Worm (Caenorhabditis elegans): ENCODE results near the gene F58H1.5.

The F58H1.5 gene

ce11 chrV:11921689-11922517 lies 36.3 kb upstream of the F58H1.5 start (continued):
- TF ChIP-seq somi-1 (GFP tag; optimal IDR thresholded peaks at IDR 0.05) (peak; percentile 48), madf-6 (GFP tag; IDR thresholded peaks at IDR 0.05) (peak; percentile 93)

- TF ChIP-seq dpff-1 (tag; optimal IDR thresholded peaks at IDR 0.05), result no peak
- TF ChIP-seq unc-62 (GFP tag; optimal IDR thresholded peaks at IDR 0.05), result no peak
Measured at ce11 chrV:11927346-11927745, 30.8 kb upstream of the F58H1.5 start, which contains the start of gene osm-6. Gene osm-6 (minus strand): TSS chrV:11927446.

ce11 chrV:11929046-11929590 lies 29.1 kb upstream of the F58H1.5 start, which contains the start of gene F58H1.2:
Gene F58H1.2 (plus strand): TSS chrV:11929096.
- TF ChIP-seq ztf-22 (GFP tag; optimal IDR thresholded peaks at IDR 0.05), result no peak
- TF ChIP-seq cebp-1 (GFP tag; IDR thresholded peaks at IDR 0.05), result no peak
- TF ChIP-seq cebp-1 (tag; optimal IDR thresholded peaks at IDR 0.05), result no peak
- TF ChIP-seq ceh-79 (tag; optimal IDR thresholded peaks at IDR 0.05), result no peak
- no peak for TF ChIP-seq dpl-1 (GFP tag; optimal IDR thresholded peaks at IDR 0.05)
- TF ChIP-seq Y67H2A.10 (GFP tag; conservative IDR thresholded peaks at IDR 0.05), result no peak
- TF ChIP-seq K12H6.12 (tag; optimal IDR thresholded peaks at IDR 0.05), result no peak
- TF ChIP-seq ZK185.1 (tag; optimal IDR thresholded peaks at IDR 0.05; ENCODE audit: poor library complexity, severe bottlenecking), result no peak
- TF ChIP-seq nhr-80 (tag; optimal IDR thresholded peaks at IDR 0.05), result no peak
- TF ChIP-seq repo-1 (tag; optimal IDR thresholded peaks at IDR 0.05), result no peak
- no peak for TF ChIP-seq F22D6.2 (tag; optimal IDR thresholded peaks at IDR 0.05)
- TF ChIP-seq sptf-2 (GFP tag; optimal IDR thresholded peaks at IDR 0.05), result no peak
- TF ChIP-seq F10E7.11 (tag; optimal IDR thresholded peaks at IDR 0.05), result no peak
- no peak for TF ChIP-seq snpc-1.3 (tag; optimal IDR thresholded peaks at IDR 0.05; ENCODE audit: insufficient read depth)
- TF ChIP-seq attf-6 (GFP tag; IDR thresholded peaks at IDR 0.05), result no peak
- TF ChIP-seq madf-8 (GFP tag; conservative IDR thresholded peaks at IDR 0.05), result no peak
- no peak for TF ChIP-seq nfya-2 (GFP tag; IDR thresholded peaks at IDR 0.05)

ce11 chrV:11933196-11934028 lies 24.8 kb upstream of the F58H1.5 start, which contains the start of the genes aman-2 and F58H1.3:
Gene aman-2 (minus strand): TSS chrV:11933246.
Gene F58H1.3 (plus strand): TSS chrV:11933978.
- no peak for TF ChIP-seq F55B11.4 (tag; optimal IDR thresholded peaks at IDR 0.05; ENCODE audit: borderline replicate concordance, insufficient read depth)
- peak; percentile 1 for TF ChIP-seq madf-10 (tag; optimal IDR thresholded peaks at IDR 0.05)
- no peak for TF ChIP-seq ztf-6 (GFP tag; IDR thresholded peaks at IDR 0.05)
- TF ChIP-seq C17E4.6 (GFP tag; IDR thresholded peaks at IDR 0.05), result no peak
- TF ChIP-seq nhr-179 (tag; optimal IDR thresholded peaks at IDR 0.05), result no peak
- peak; percentile 44 for TF ChIP-seq K12H6.12 (tag; optimal IDR thresholded peaks at IDR 0.05)
- no peak for TF ChIP-seq F33H1.4 (GFP tag; IDR thresholded peaks at IDR 0.05)
- no peak for TF ChIP-seq snpc-3.4 (tag; optimal IDR thresholded peaks at IDR 0.05)
- peak; percentile 13 for TF ChIP-seq ztf-18 (tag; optimal IDR thresholded peaks at IDR 0.05)
- TF ChIP-seq lag-1 (GFP tag; IDR thresholded peaks at IDR 0.05), result no peak
- no peak for TF ChIP-seq F39B2.1 (GFP tag; IDR thresholded peaks at IDR 0.05)
- no peak for TF ChIP-seq nfya-2 (GFP tag; IDR thresholded peaks at IDR 0.05)
- TF ChIP-seq somi-1 (GFP tag; optimal IDR thresholded peaks at IDR 0.05), result no peak
- TF ChIP-seq D2030.7 (GFP tag; IDR thresholded peaks at IDR 0.05), result no peak
- TF ChIP-seq madf-8 (GFP tag; conservative IDR thresholded peaks at IDR 0.05), result no peak
- no peak for TF ChIP-seq sea-2 (GFP tag; IDR thresholded peaks at IDR 0.05)
- TF ChIP-seq nfyb-1 (GFP tag; IDR thresholded peaks at IDR 0.05), result no peak
- TF ChIP-seq tbp1 (GFP tag; optimal IDR thresholded peaks at IDR 0.05), result no peak
- TF ChIP-seq gei-17 (GFP tag; optimal IDR thresholded peaks at IDR 0.05), result no peak
- peak; percentile 18 for TF ChIP-seq F49E8.2 (tag; optimal IDR thresholded peaks at IDR 0.05; ENCODE audit: insufficient read depth)
- no peak for TF ChIP-seq egl-18 (GFP tag; IDR thresholded peaks at IDR 0.05)
- TF ChIP-seq hrde-1 (tag; optimal IDR thresholded peaks at IDR 0.05; ENCODE audit: borderline replicate concordance), result no peak
- TF ChIP-seq cebp-1 (GFP tag; IDR thresholded peaks at IDR 0.05), result no peak
- TF ChIP-seq cebp-1 (tag; optimal IDR thresholded peaks at IDR 0.05), result no peak
